Worm (Caenorhabditis elegans): Measurements from ENCODE around the gene Y39B6A.41.

Y39B6A.41 gene

DNA sequence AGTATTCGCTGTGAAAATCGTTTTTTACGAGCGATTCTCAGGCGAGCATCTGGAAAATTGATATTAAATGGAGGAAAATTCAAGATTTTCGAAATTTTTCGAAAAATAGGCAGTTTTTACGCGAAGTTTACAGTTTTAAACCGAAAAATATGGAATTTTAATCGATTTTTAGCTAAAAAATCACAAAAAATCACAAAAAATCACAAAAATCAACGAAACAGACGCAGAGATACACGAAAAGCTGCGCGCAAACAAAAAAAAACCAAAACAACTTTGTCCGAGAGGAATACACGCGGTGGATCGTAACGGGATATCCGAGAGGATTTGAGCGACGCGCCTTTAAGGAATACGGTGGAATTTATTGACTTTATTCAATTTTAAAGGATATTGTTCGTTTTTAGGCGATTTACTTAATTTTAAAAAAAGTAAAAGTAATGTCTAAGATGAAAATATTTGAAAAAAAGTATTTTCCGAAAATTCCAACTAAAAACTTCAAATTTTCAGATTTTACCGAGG is 8.1 kb downstream of the Y39B6A.41 start, which contains the start of gene Y39B6A.42:
Y39B6A.42 (minus strand) TSS at position 51 of the 516 bp plus-strand sequence.
- peak; percentile 87 for TF ChIP-seq madf-6 (GFP tag; IDR thresholded peaks at IDR 0.05)
- TF ChIP-seq ceh-91 (GFP tag; IDR thresholded peaks at IDR 0.05): peak; percentile 34; the same call in 1 of the 2 replicates
- TF ChIP-seq F33H1.4 (GFP tag; IDR thresholded peaks at IDR 0.05): peak; percentile 82
- TF ChIP-seq attf-3 (GFP tag; conservative IDR thresholded peaks at IDR 0.05): no peak
- no peak for TF ChIP-seq hlh-12 (tag; optimal IDR thresholded peaks at IDR 0.05)
- TF ChIP-seq cebp-2 (GFP tag; IDR thresholded peaks at IDR 0.05): no peak
- TF ChIP-seq efl-1 (GFP tag; optimal IDR thresholded peaks at IDR 0.05): peak; percentile 34
- peak; percentile 60 for TF ChIP-seq snpc-3.4 (tag; optimal IDR thresholded peaks at IDR 0.05)
- TF ChIP-seq xnd-1 (tag; optimal IDR thresholded peaks at IDR 0.05): peak; percentile 72
- TF ChIP-seq lsl-1 (GFP tag; optimal IDR thresholded peaks at IDR 0.05): peak; percentile 84
- 0 out of 2 replicates have a peak, but pooled peaks have one; percentile 30 for TF ChIP-seq D2030.7 (GFP tag; IDR thresholded peaks at IDR 0.05)
- TF ChIP-seq F49E8.2 (tag; optimal IDR thresholded peaks at IDR 0.05; ENCODE audit: insufficient read depth): peak; percentile 55
- no peak for TF ChIP-seq unc-62 (GFP tag; optimal IDR thresholded peaks at IDR 0.05)
- TF ChIP-seq ztf-6 (GFP tag; IDR thresholded peaks at IDR 0.05): no peak
- peak; percentile 53 for TF ChIP-seq madf-8 (GFP tag; conservative IDR thresholded peaks at IDR 0.05)

DNA sequence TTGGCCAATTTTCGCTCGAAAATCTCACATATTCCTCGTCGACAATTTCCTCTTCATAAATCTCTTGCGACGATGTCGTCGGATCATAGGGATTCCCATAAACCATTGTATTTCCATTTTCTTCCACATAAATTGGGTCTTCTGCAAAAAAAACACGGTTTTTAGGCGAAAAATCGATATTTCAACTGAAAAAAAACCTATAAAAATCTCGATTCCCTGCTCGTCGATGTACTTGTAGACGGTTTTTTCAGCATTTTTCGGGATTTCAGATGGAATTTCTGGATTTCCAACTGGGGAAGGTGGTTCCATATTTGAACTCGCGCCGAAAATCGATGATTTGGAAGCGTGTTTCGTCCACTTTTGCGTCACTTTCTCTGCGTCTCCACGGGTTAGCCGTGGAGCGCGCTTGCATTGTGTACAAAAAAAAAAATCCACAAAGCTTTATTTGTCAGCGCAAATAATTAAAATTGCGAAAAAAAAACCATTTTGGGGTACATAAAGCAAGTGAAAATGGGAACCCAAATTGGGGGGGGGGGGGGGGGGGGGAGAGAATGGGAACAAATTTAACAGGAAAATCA is 10.2 kb downstream of the Y39B6A.41 start, which contains the start of gene Y39B6A.43:
Y39B6A.43 (minus strand) TSS at position 351 of the 578 bp plus-strand sequence.
- TF ChIP-seq egl-18 (GFP tag; IDR thresholded peaks at IDR 0.05) (peak; percentile 93), lin-54 (GFP tag; optimal IDR thresholded peaks at IDR 0.05) (peak; percentile 99), hlh-12 (tag; optimal IDR thresholded peaks at IDR 0.05) (no peak), rec-8 (tag; optimal IDR thresholded peaks at IDR 0.05) (peak in 1 of 2 experiments; percentile 75), lir-1 (GFP tag; conservative IDR thresholded peaks at IDR 0.05) (peak; percentile 97), F33H1.4 (GFP tag; IDR thresholded peaks at IDR 0.05) (peak; percentile 86), dpff-1 (tag; optimal IDR thresholded peaks at IDR 0.05) (peak; percentile 49), nhr-120 (GFP tag; IDR thresholded peaks at IDR 0.05) (peak; percentile 91; the same call in 1 of the 2 replicates), F57A8.1 (GFP tag; optimal IDR thresholded peaks at IDR 0.05) (peak; percentile 42), cebp-2 (GFP tag; IDR thresholded peaks at IDR 0.05) (peak; percentile 90; the same call in 1 of the 2 replicates), ztf-3 (GFP tag; optimal IDR thresholded peaks at IDR 0.05) (peak; percentile 87), ZK185.1 (tag; optimal IDR thresholded peaks at IDR 0.05; ENCODE audit: poor library complexity, severe bottlenecking) (peak; percentile 96), tbp1 (GFP tag; optimal IDR thresholded peaks at IDR 0.05) (peak; percentile 79), bed-1 (GFP tag; IDR thresholded peaks at IDR 0.05) (0 out of 2 replicates have a peak, but pooled peaks have one; percentile 78), Y95B8A.8 (GFP tag; IDR thresholded peaks at IDR 0.05) (peak; percentile 98), B0035.1 (tag; optimal IDR thresholded peaks at IDR 0.05) (peak; percentile 64), C06A6.2 (GFP tag; conservative IDR thresholded peaks at IDR 0.05) (peak; percentile 92), ceh-27 (GFP tag; optimal IDR thresholded peaks at IDR 0.05) (peak; percentile 97), snpc-3.4 (tag; optimal IDR thresholded peaks at IDR 0.05) (peak; percentile 94), hlh-26 (GFP tag; conservative IDR thresholded peaks at IDR 0.05) (no peak), tbx-9 (tag; optimal IDR thresholded peaks at IDR 0.05; ENCODE audit: borderline replicate concordance) (no peak), atf-7 (tag; optimal IDR thresholded peaks at IDR 0.05) (peak; percentile 95), Y53F4B.3 (GFP tag; IDR thresholded peaks at IDR 0.05) (peak; percentile 88), K11D2.4 (GFP tag; IDR thresholded peaks at IDR 0.05) (peak; percentile 99), madf-3 (GFP tag; IDR thresholded peaks at IDR 0.05) (peak; percentile 97), C17E4.6 (GFP tag; IDR thresholded peaks at IDR 0.05) (peak; percentile 94), unc-62 (GFP tag; optimal IDR thresholded peaks at IDR 0.05) (peak; percentile 62), F39B2.1 (GFP tag; IDR thresholded peaks at IDR 0.05) (peak; percentile 86), snpc-4 (GFP tag; optimal IDR thresholded peaks at IDR 0.05) (peak; percentile 80), snpc-4 (tag; optimal IDR thresholded peaks at IDR 0.05) (peak; percentile 63 to 88 (median 84)), madf-10 (tag; optimal IDR thresholded peaks at IDR 0.05) (peak; percentile 88), ceh-79 (tag; optimal IDR thresholded peaks at IDR 0.05) (peak; percentile 5), akir-1 (GFP tag; optimal IDR thresholded peaks at IDR 0.05) (no peak), Y67H2A.10 (GFP tag; conservative IDR thresholded peaks at IDR 0.05) (peak; percentile 88), pbrm-1 (GFP tag; IDR thresholded peaks at IDR 0.05) (peak; percentile 99)

Data from whole organism, young adult.